Fruit fly (Drosophila melanogaster): ENCODE results near the gene FeCH.

DNA sequence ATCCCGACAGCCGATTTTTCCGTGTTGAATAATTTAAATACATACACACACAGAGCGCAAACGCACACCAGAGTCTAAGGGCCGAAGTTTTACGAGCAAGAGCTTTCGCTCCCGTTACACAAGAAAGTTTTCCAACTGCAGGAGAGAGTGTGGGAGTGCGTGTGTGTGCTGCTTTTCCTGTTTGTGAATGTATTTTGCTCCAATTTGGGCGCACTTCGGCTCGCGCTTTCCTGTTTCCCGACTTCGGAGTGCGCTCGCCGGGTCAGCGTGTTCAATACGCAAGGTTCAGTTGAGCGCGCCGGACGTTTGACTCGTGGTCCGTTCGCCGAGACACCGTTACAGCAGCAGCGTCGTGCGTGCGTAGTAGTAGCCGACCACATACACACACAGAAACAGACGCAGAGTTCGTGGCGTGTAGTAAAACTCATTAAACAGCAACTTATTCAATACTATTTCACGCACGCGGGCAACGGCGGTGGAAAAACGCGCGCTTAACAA, 13.5 kb upstream of the FeCH start:
- TF ChIP-seq CG8478 (optimal IDR thresholded peaks at IDR 0.05) (no peak), usp (GFP tag; optimal IDR thresholded peaks at IDR 0.05) (no peak), Dll (optimal IDR thresholded peaks at IDR 0.05) (no peak), EcR (GFP tag; optimal IDR thresholded peaks at IDR 0.05) (no peak), pan (optimal IDR thresholded peaks at IDR 0.05) (no peak)

All from whole organism.